Fruit fly (Drosophila melanogaster): ENCODE data around the gene CG31910.

- TF ChIP-seq psq (optimal IDR thresholded peaks at IDR 0.05) (no peak), h (optimal IDR thresholded peaks at IDR 0.05) (no peak), Myc (optimal IDR thresholded peaks at IDR 0.05) (no peak), Sin3A (optimal IDR thresholded peaks at IDR 0.05) (no peak), ttk (optimal IDR thresholded peaks at IDR 0.05) (no peak)
These were observed 48.5 kb upstream of the CG31910 start for dm6 chr2L:6793763-6794417.

All from Kc167 (cell line).